Worm (Caenorhabditis elegans): Measurements from ENCODE around the gene tig-3.

Gene tig-3

DNA sequence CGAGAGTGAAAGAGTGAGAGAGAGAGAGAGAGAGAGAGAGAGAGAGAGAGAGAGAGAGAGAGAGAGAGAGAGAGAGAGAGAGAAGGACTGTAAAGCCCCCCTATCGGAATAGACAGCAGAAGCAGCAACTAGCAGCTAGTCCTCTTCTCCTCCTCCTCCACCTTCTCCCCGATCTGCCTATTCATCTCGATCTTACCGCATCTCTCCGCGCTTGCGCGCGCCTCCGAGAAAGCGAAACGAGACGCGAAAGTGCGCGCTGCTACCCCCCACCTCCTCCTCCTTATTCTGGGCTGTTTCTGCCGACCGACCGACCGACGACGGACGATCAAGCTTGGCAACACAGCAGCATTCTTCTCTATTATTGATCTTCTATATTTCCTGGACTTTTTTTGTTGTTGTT lies 33.6 kb downstream of the tig-3 start:
- TF ChIP-seq nhr-232 (tag; optimal IDR thresholded peaks at IDR 0.05) = no peak
- TF ChIP-seq ref-2 (tag; optimal IDR thresholded peaks at IDR 0.05) = no peak
- TF ChIP-seq pax-1 (tag; optimal IDR thresholded peaks at IDR 0.05) = no peak
- no peak for TF ChIP-seq ceh-6 (GFP tag; optimal IDR thresholded peaks at IDR 0.05)
- TF ChIP-seq dve-1 (tag; optimal IDR thresholded peaks at IDR 0.05) = peak; percentile 22
- TF ChIP-seq elt-4 (tag; optimal IDR thresholded peaks at IDR 0.05) = no peak
- peak; percentile 22 for TF ChIP-seq C38D4.7 (GFP tag; optimal IDR thresholded peaks at IDR 0.05)
- TF ChIP-seq hlh-15 (tag; optimal IDR thresholded peaks at IDR 0.05) = no peak
- peak; percentile 7 for TF ChIP-seq nfya-1 (tag; optimal IDR thresholded peaks at IDR 0.05)
- no peak for TF ChIP-seq fax-1 (tag; optimal IDR thresholded peaks at IDR 0.05)
- TF ChIP-seq syd-9 (tag; optimal IDR thresholded peaks at IDR 0.05) = no peak
- no peak for TF ChIP-seq ztf-16 (tag; optimal IDR thresholded peaks at IDR 0.05)
- no peak for TF ChIP-seq pros-1 (tag; optimal IDR thresholded peaks at IDR 0.05)
- TF ChIP-seq tbx-2 (tag; optimal IDR thresholded peaks at IDR 0.05) = no peak
- no peak for TF ChIP-seq ceh-48 (tag; optimal IDR thresholded peaks at IDR 0.05)
- TF ChIP-seq ceh-22 (tag; optimal IDR thresholded peaks at IDR 0.05) = no peak
- TF ChIP-seq ceh-24 (tag; optimal IDR thresholded peaks at IDR 0.05) = no peak
- no peak for TF ChIP-seq mec-3 (tag; optimal IDR thresholded peaks at IDR 0.05; ENCODE audit: borderline replicate concordance)
- TF ChIP-seq fkh-10 (GFP tag; optimal IDR thresholded peaks at IDR 0.05) = no peak
- peak; percentile 15 for TF ChIP-seq ceh-34 (tag; optimal IDR thresholded peaks at IDR 0.05)
- TF ChIP-seq hlh-13 (GFP tag; optimal IDR thresholded peaks at IDR 0.05) = no peak
- no peak for TF ChIP-seq zip-5 (tag; optimal IDR thresholded peaks at IDR 0.05)
- TF ChIP-seq tbx-7 (tag; optimal IDR thresholded peaks at IDR 0.05) = no peak
- no peak for TF ChIP-seq eyg-1 (tag; optimal IDR thresholded peaks at IDR 0.05)
- TF ChIP-seq K02D7.2 (tag; optimal IDR thresholded peaks at IDR 0.05) = no peak
- peak; percentile 27 for TF ChIP-seq ceh-31 (tag; optimal IDR thresholded peaks at IDR 0.05)
- TF ChIP-seq fkh-6 (tag; optimal IDR thresholded peaks at IDR 0.05) = no peak
- no peak for TF ChIP-seq unc-42 (tag; optimal IDR thresholded peaks at IDR 0.05)
- no peak for TF ChIP-seq sdc-2 (tag; optimal IDR thresholded peaks at IDR 0.05)
- no peak for TF ChIP-seq Y22D7AL.16 (tag; optimal IDR thresholded peaks at IDR 0.05)
- TF ChIP-seq ceh-14 (tag; optimal IDR thresholded peaks at IDR 0.05) = no peak
- no peak for TF ChIP-seq C08G9.2 (tag; optimal IDR thresholded peaks at IDR 0.05)
- TF ChIP-seq rnt-1 (tag; optimal IDR thresholded peaks at IDR 0.05) = peak; percentile 51
- TF ChIP-seq sox-2 (GFP tag; IDR thresholded peaks at IDR 0.05) = no peak
- TF ChIP-seq nhr-11 (tag; optimal IDR thresholded peaks at IDR 0.05) = no peak
- TF ChIP-seq elt-2 (tag; optimal IDR thresholded peaks at IDR 0.05) = no peak
- TF ChIP-seq unc-86 (tag; optimal IDR thresholded peaks at IDR 0.05) = no peak
- TF ChIP-seq T23F11.4 (GFP tag; optimal IDR thresholded peaks at IDR 0.05) = peak; percentile 13
- TF ChIP-seq ceh-2 (tag; optimal IDR thresholded peaks at IDR 0.05) = no peak
- no peak for TF ChIP-seq ahr-1 (tag; optimal IDR thresholded peaks at IDR 0.05)
- TF ChIP-seq lin-11 (tag; optimal IDR thresholded peaks at IDR 0.05) = no peak
- TF ChIP-seq ceh-9 (tag; optimal IDR thresholded peaks at IDR 0.05) = no peak
- no peak for TF ChIP-seq unc-3 (GFP tag; conservative IDR thresholded peaks at IDR 0.05)
- TF ChIP-seq unc-3 (tag; optimal IDR thresholded peaks at IDR 0.05) = no peak
- TF ChIP-seq hlh-8 (tag; optimal IDR thresholded peaks at IDR 0.05) = no peak
- no peak for TF ChIP-seq ceh-30 (tag; optimal IDR thresholded peaks at IDR 0.05)
- TF ChIP-seq ceh-18 (tag; optimal IDR thresholded peaks at IDR 0.05) = no peak
- no peak for TF ChIP-seq K09A11.1 (tag; optimal IDR thresholded peaks at IDR 0.05; ENCODE audit: insufficient read depth)
- peak; percentile 24 for TF ChIP-seq ets-4 (tag; optimal IDR thresholded peaks at IDR 0.05)
- TF ChIP-seq dmd-4 (tag; optimal IDR thresholded peaks at IDR 0.05; ENCODE audit: borderline replicate concordance) = no peak
- TF ChIP-seq gmeb-2 (tag; optimal IDR thresholded peaks at IDR 0.05) = peak; percentile 28
- TF ChIP-seq pqm-1 (tag; optimal IDR thresholded peaks at IDR 0.05) = no peak
- no peak for TF ChIP-seq hlh-6 (tag; optimal IDR thresholded peaks at IDR 0.05)
- no peak for TF ChIP-seq ama-1 (optimal IDR thresholded peaks at IDR 0.05)
- no peak for TF ChIP-seq unc-55 (GFP tag; optimal IDR thresholded peaks at IDR 0.05)

All from whole organism, late embryonic.